Fruit fly (Drosophila melanogaster): Measurements from ENCODE around the gene Meltrin.
A peak's percentile ranks its signal among the peaks of the same experiment; 100 is the strongest.

The Meltrin gene

dm6 chr3R:14740658-14741191 is 43.6 kb upstream of the Meltrin start (continued):
- peak; percentile 30 for TF ChIP-seq Fer3 (tag; optimal IDR thresholded peaks at IDR 0.05)
- peak; percentile 73 for TF ChIP-seq ci (GFP tag; IDR thresholded peaks at IDR 0.05)
- TF ChIP-seq CG7928 (GFP tag; optimal IDR thresholded peaks at IDR 0.05): peak; percentile 43
- TF ChIP-seq gsb-n (tag; optimal IDR thresholded peaks at IDR 0.05): peak; percentile 2
- peak; percentile 68 for TF ChIP-seq pfk (GFP tag; optimal IDR thresholded peaks at IDR 0.05)
- no peak for TF ChIP-seq Trl (optimal IDR thresholded peaks at IDR 0.05)
- TF ChIP-seq Trl (GFP tag; optimal IDR thresholded peaks at IDR 0.05): peak; percentile 69
- TF ChIP-seq dpn (GFP tag; optimal IDR thresholded peaks at IDR 0.05): peak; percentile 65 to 74
- TF ChIP-seq dmrt99B (tag; optimal IDR thresholded peaks at IDR 0.05): peak; percentile 29
- TF ChIP-seq CG10565 (GFP tag; optimal IDR thresholded peaks at IDR 0.05): no peak
- peak; percentile 15 for TF ChIP-seq Sox102F (GFP tag; optimal IDR thresholded peaks at IDR 0.05)
- peak; percentile 72 for TF ChIP-seq p53 (GFP tag; optimal IDR thresholded peaks at IDR 0.05)
- TF ChIP-seq mirr (GFP tag; optimal IDR thresholded peaks at IDR 0.05): peak; percentile 80
- peak; percentile 46; the same call in 1 of the 2 replicates for TF ChIP-seq CG10366 (GFP tag; IDR thresholded peaks at IDR 0.05)
- peak; percentile 45 for TF ChIP-seq esg (GFP tag; conservative IDR thresholded peaks at IDR 0.05)
- TF ChIP-seq CkIIα-i1 (GFP tag; IDR thresholded peaks at IDR 0.05): no peak
- TF ChIP-seq usp (GFP tag; optimal IDR thresholded peaks at IDR 0.05): no peak
- peak; percentile 38 for TF ChIP-seq CoRest (tag; optimal IDR thresholded peaks at IDR 0.05)
- peak; percentile 27 for TF ChIP-seq Vsx1 (GFP tag; optimal IDR thresholded peaks at IDR 0.05)
- peak; percentile 59 for TF ChIP-seq CG9817 (tag; optimal IDR thresholded peaks at IDR 0.05)
- no peak for TF ChIP-seq Usf (GFP tag; optimal IDR thresholded peaks at IDR 0.05)
- peak; percentile 86 for TF ChIP-seq B-H2 (GFP tag; optimal IDR thresholded peaks at IDR 0.05)
- peak; percentile 50 to 65 for TF ChIP-seq Pdp1 (GFP tag; optimal IDR thresholded peaks at IDR 0.05)
- 0 out of 2 replicates have a peak, but pooled peaks have one; percentile 36 for TF ChIP-seq CG17328 (GFP tag; IDR thresholded peaks at IDR 0.05)
- peak; percentile 58 for TF ChIP-seq CG18599 (GFP tag; optimal IDR thresholded peaks at IDR 0.05)
- TF ChIP-seq Bgb (GFP tag; IDR thresholded peaks at IDR 0.05; ENCODE audit: partially characterized antibody): peak; percentile 66
- no peak for TF ChIP-seq lov (optimal IDR thresholded peaks at IDR 0.05)
- no peak for TF ChIP-seq lov (GFP tag; IDR thresholded peaks at IDR 0.05)
- TF ChIP-seq fd64A (GFP tag; optimal IDR thresholded peaks at IDR 0.05): peak; percentile 36
- no peak for TF ChIP-seq Doc3 (GFP tag; IDR thresholded peaks at IDR 0.05; ENCODE audit: partially characterized antibody)
- no peak for TF ChIP-seq dan (GFP tag; IDR thresholded peaks at IDR 0.05)
- TF ChIP-seq zf30C (GFP tag; optimal IDR thresholded peaks at IDR 0.05): no peak
- peak; percentile 27 for TF ChIP-seq odd (GFP tag; optimal IDR thresholded peaks at IDR 0.05)
- no peak for TF ChIP-seq danr (GFP tag; IDR thresholded peaks at IDR 0.05)
- no peak for TF ChIP-seq tio (GFP tag; optimal IDR thresholded peaks at IDR 0.05)
- TF ChIP-seq Mrtf (GFP tag; IDR thresholded peaks at IDR 0.05): peak; percentile 46; the same call in 1 of the 3 replicates
- no peak for TF ChIP-seq CG2129 (GFP tag; IDR thresholded peaks at IDR 0.05; ENCODE audit: partially characterized antibody)
- TF ChIP-seq ato (GFP tag; IDR thresholded peaks at IDR 0.05; ENCODE audit: partially characterized antibody): peak; percentile 60; the same call in 1 of the 2 replicates
- TF ChIP-seq pb (GFP tag; optimal IDR thresholded peaks at IDR 0.05): peak; percentile 81
- TF ChIP-seq CG17385 (GFP tag; optimal IDR thresholded peaks at IDR 0.05): peak; percentile 10
- TF ChIP-seq CG11247 (GFP tag; IDR thresholded peaks at IDR 0.05): peak; percentile 79
- TF ChIP-seq insv (GFP tag; optimal IDR thresholded peaks at IDR 0.05): peak in 1 of 2 experiments; percentile 38
- TF ChIP-seq Tbp (GFP tag; optimal IDR thresholded peaks at IDR 0.05): no peak
- no peak for TF ChIP-seq CG14710 (tag; optimal IDR thresholded peaks at IDR 0.05)
- TF ChIP-seq kah (GFP tag; optimal IDR thresholded peaks at IDR 0.05): peak; percentile 34
- no peak for TF ChIP-seq fd102C (GFP tag; optimal IDR thresholded peaks at IDR 0.05)
- TF ChIP-seq nerfin-2 (GFP tag; IDR thresholded peaks at IDR 0.05; ENCODE audit: partially characterized antibody): no peak
- TF ChIP-seq sug (tag; optimal IDR thresholded peaks at IDR 0.05): peak; percentile 52
- peak; percentile 61 for TF ChIP-seq Abd-B (GFP tag; optimal IDR thresholded peaks at IDR 0.05)
- TF ChIP-seq lilli (GFP tag; optimal IDR thresholded peaks at IDR 0.05): peak; percentile 68

Data from whole organism, embryonic.